Worm (Caenorhabditis elegans) whole organism, L4 larva: ENCODE data around the gene cnb-1.
"Not testable (repeated sequence)": the region's sequence is repeated elsewhere in the genome, so short reads cannot be mapped to it uniquely, and the experiment has no call there.

Source experiments
- F10B5.3 ChIP-seq: sonication (generic microtip); optimal IDR thresholded peaks from 2 replicates; lab custom pipeline; 2016; ENCODE audit warnings: mild to moderate bottlenecking, missing genetic modification characterization, missing compliant biosample characterization
- Y48G9A.11 ChIP-seq: fragments of 200-800 bp; sonication (Bioruptor generic); IDR thresholded peaks from 2 replicates; pipeline ENCODE4 v1.3.6; 2022; ENCODE audit warnings: missing genetic modification reagents, missing genetic modification characterization, missing compliant biosample characterization
- Y75B8A.6 ChIP-seq: fragments of 200-800 bp; sonication (Bioruptor generic); IDR thresholded peaks from 2 replicates; pipeline ENCODE4 v1.3.6; 2022; ENCODE audit warnings: missing genetic modification reagents, missing genetic modification characterization, missing compliant biosample characterization
- aha-1 ChIP-seq: fragments of 150-350 bp; peaks from one replicate; lab custom pipeline; 2014; ENCODE audit warnings: missing biosample characterization, missing genetic modification characterization
- ceh-32 ChIP-seq: sonication (generic microtip); optimal IDR thresholded peaks from 2 replicates; lab custom pipeline; 2016; ENCODE audit warnings: mild to moderate bottlenecking, missing genetic modification characterization, missing compliant biosample characterization; ENCODE audit not compliant: poor library complexity
- daf-19 ChIP-seq: fragments of 200-800 bp; sonication (Bioruptor generic); conservative IDR thresholded peaks from 2 replicates; pipeline ENCODE4 v1.3.6; 2022; ENCODE audit warnings: missing genetic modification characterization, missing compliant biosample characterization
- dpl-1 ChIP-seq: fragments of 150-350 bp; optimal IDR thresholded peaks from 2 replicates; lab custom pipeline; 2014; ENCODE audit warnings: missing biosample characterization, missing genetic modification reagents, missing genetic modification characterization
- duxl-1 ChIP-seq: sonication (generic microtip); optimal IDR thresholded peaks from 2 replicates; lab custom pipeline; 2016; ENCODE audit warnings: mild to moderate bottlenecking, missing genetic modification characterization, moderate library complexity, missing compliant biosample characterization; ENCODE audit not compliant: poor library complexity
- fkh-10 ChIP-seq: fragments of 150-350 bp; optimal IDR thresholded peaks from 2 replicates; lab custom pipeline; 2014; ENCODE audit warnings: missing biosample characterization, missing genetic modification reagents, missing genetic modification characterization
- fos-1 ChIP-seq: fragments of 150-350 bp; optimal IDR thresholded peaks from 2 replicates; lab custom pipeline; 2014; ENCODE audit warnings: missing biosample characterization, missing genetic modification characterization
- hif-1 ChIP-seq, 2 experiments: sonication (generic microtip); optimal IDR thresholded peaks; 2 replicates each; lab custom pipeline; 2016 to 2017; ENCODE audit warnings: missing compliant biosample characterization in 2 of 2, missing genetic modification characterization in 2 of 2, missing genetic modification reagents in 2 of 2, missing genotype in 2 of 2, mild to moderate bottlenecking in 1 of 2
- lim-7 ChIP-seq: fragments of 200-800 bp; sonication (Bioruptor generic); IDR thresholded peaks from 2 replicates; pipeline ENCODE4 v1.3.6; 2022; ENCODE audit warnings: missing genetic modification characterization, missing compliant biosample characterization
- lin-13 ChIP-seq: fragments of 150-350 bp; optimal IDR thresholded peaks from 2 replicates; lab custom pipeline; 2014; ENCODE audit warnings: missing biosample characterization, missing genetic modification reagents, missing genetic modification characterization
- lin-38 ChIP-seq: fragments of 200-800 bp; sonication (Bioruptor generic); IDR thresholded peaks from 2 replicates; pipeline ENCODE4 v1.3.6; 2022; ENCODE audit warnings: missing genetic modification reagents, missing genetic modification characterization, missing compliant biosample characterization
- nhr-11 ChIP-seq: fragments of 150-350 bp; optimal IDR thresholded peaks from 2 replicates; lab custom pipeline; 2014; ENCODE audit warnings: missing biosample characterization, missing genetic modification characterization
- nhr-111 ChIP-seq: fragments of 200-800 bp; sonication (Bioruptor generic); optimal IDR thresholded peaks from 2 replicates; lab custom pipeline; 2018; ENCODE audit warnings: mild to moderate bottlenecking, missing genetic modification characterization, missing compliant biosample characterization
- nhr-237 ChIP-seq: sonication (generic microtip); optimal IDR thresholded peaks from 2 replicates; lab custom pipeline; 2017; ENCODE audit warnings: missing biosample characterization, missing genetic modification characterization
- nhr-28 ChIP-seq: fragments of 150-350 bp; optimal IDR thresholded peaks from 2 replicates; lab custom pipeline; 2014; ENCODE audit warnings: missing biosample characterization, missing genetic modification characterization
- nhr-77 ChIP-seq: fragments of 150-350 bp; optimal IDR thresholded peaks from 2 replicates; lab custom pipeline; 2014; ENCODE audit warnings: missing biosample characterization, missing genetic modification characterization
- pqm-1 ChIP-seq: sonication (generic microtip); optimal IDR thresholded peaks from 2 replicates; lab custom pipeline; 2017; ENCODE audit warnings: missing biosample characterization, missing genetic modification characterization
- rbr-2 ChIP-seq: sonication (generic microtip); optimal IDR thresholded peaks from 2 replicates; lab custom pipeline; 2016; ENCODE audit warnings: missing genotype, missing genetic modification characterization, missing compliant biosample characterization
- set-16 ChIP-seq: fragments of 200-800 bp; sonication (Bioruptor generic); IDR thresholded peaks from 2 replicates; pipeline ENCODE4 v1.3.6; 2022; ENCODE audit warnings: missing genetic modification reagents, missing genetic modification characterization, missing compliant biosample characterization
- snpc-4 ChIP-seq: fragments of 150-350 bp; optimal IDR thresholded peaks from 2 replicates; lab custom pipeline; 2014; ENCODE audit warnings: missing biosample characterization, missing genetic modification characterization
- spr-3 ChIP-seq: fragments of 200-800 bp; sonication (Bioruptor generic); optimal IDR thresholded peaks from 2 replicates; lab custom pipeline; 2018; ENCODE audit warnings: mild to moderate bottlenecking, missing genetic modification characterization, missing compliant biosample characterization
- vab-7 ChIP-seq: fragments of 200-800 bp; sonication (Bioruptor generic); IDR thresholded peaks from 2 replicates; pipeline ENCODE4 v1.3.6; 2022; ENCODE audit warnings: missing genetic modification reagents, missing genetic modification characterization, missing compliant biosample characterization
- zfp-3 ChIP-seq: fragments of 200-800 bp; sonication (Bioruptor generic); conservative IDR thresholded peaks from 2 replicates; pipeline ENCODE4 v1.3.6; 2022; ENCODE audit warnings: missing genetic modification reagents, missing genetic modification characterization, missing compliant biosample characterization
- zip-11 ChIP-seq: fragments of 200-800 bp; sonication (Bioruptor generic); IDR thresholded peaks from 2 replicates; pipeline ENCODE4 v1.3.6; 2022; ENCODE audit warnings: missing genetic modification characterization, missing compliant biosample characterization

The cnb-1 gene

DNA sequence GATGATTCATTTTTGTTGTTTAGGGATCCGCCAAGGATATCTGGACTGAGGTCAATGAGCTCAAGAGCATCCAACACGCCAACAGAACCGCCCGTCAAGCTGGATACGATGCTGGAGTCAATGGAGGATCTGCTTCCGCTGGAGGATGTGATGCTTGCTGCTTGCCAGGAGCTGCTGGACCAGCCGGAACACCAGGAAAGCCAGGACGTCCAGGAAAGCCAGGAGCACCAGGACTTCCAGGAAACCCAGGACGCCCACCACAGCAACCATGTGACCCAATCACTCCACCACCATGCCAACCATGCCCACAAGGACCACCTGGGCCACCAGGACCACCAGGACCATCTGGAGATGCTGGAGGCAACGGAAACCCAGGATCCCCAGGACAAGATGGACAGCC lies 10.0 kb downstream of the cnb-1 start:
- peak; percentile 79 for TF ChIP-seq set-16 (GFP tag; lab: Robert Waterston, UW)

DNA sequence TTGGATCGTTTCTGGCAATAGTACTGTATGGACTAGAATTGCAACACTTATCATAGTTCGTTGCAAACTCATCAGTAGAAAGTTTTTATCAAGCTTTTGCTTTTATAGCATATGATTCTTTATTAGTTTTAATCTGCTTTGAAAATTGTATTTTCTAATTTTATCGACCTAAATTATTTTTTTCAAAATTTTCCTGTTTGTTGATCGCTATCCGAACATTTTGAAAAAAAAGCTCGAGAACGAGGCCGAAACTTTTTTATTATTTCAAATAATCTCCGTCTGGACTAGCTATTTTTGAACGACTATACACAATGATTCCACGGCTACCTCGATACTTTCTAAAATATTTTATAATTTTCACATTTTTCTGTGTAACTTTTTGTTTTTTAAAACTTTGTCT lies 10.9 kb downstream of the cnb-1 start, which contains the start of gene F55C10.4:
Gene F55C10.4, plus strand, starts transcription at position 301 of the 400 bp plus-strand sequence.
- no peak for TF ChIP-seq nhr-77 (tag; lab: Kevin White, UChicago)
- no peak for TF ChIP-seq hif-1 (tag; optimal IDR thresholded peaks at IDR 0.05; lab: Kevin White, UChicago)
- TF ChIP-seq ceh-32, result no peak
- no peak for TF ChIP-seq nhr-237 (tag; lab: Kevin White, UChicago)
- no peak for TF ChIP-seq fkh-10 (GFP tag; lab: Kevin White, UChicago)
- TF ChIP-seq lin-38 (GFP tag; lab: Robert Waterston, UW), result no peak

DNA sequence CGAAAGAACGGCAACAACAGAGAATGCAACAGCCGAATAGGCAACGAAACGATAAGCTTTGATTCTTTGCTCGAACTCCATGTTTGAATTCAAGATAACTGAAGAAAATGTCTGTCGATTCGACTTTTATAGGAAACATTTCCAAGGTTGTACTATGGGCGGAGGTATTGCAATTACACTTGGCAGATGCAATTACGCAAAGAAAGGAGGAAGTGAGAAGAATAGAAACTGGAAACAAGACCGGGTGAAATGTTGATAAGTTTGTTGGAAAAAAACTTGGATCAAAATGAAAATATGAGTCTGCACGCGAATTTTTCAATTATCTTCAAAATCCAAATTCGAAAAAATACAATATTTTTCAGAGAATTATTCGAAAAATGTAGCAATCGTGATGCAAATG lies 14.2 kb downstream of the cnb-1 start, which contains the start of gene col-155:
Gene col-155, minus strand, starts transcription at position 101 of the 400 bp plus-strand sequence.
- TF ChIP-seq dpl-1 (GFP tag; lab: Kevin White, UChicago) (no peak), lim-7 (GFP tag; lab: Robert Waterston, UW) (no peak), nhr-77 (tag; lab: Kevin White, UChicago) (no peak), nhr-11 (tag; lab: Kevin White, UChicago) (no peak), Y75B8A.6 (GFP tag; lab: Robert Waterston, UW) (no peak), lin-13 (no peak), daf-19 (GFP tag; lab: Robert Waterston, UW) (no peak), nhr-28 (tag; lab: Kevin White, UChicago) (no peak)

DNA sequence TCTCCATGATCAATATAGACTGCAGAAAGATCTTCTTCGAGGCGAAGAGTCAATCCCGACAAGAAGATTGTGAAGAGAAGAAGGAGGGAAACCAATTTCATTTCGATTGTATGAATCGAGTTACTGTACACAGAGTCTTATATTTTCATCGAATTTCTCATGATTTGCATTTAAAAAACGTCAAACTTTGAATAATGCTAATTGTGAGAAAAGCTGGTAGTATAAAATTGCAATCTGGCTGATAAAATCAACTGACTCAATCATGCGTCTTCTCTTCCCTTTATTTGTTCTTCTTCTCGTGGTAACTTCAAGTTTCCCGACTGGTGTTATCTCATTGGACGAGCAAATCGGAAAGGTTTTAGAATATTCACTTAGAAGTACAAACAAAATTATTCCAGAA lies 14.9 kb downstream of the cnb-1 start, which contains the start of the genes K03B8.11 and K03B8.14:
Gene K03B8.11, minus strand, starts transcription at position 101 of the 400 bp plus-strand sequence.
Gene K03B8.14, plus strand, starts transcription at position 110 of the 400 bp plus-strand sequence.
- TF ChIP-seq aha-1 (tag; lab: Kevin White, UChicago), result peak; percentile 31
- TF ChIP-seq zip-11 (GFP tag; lab: Robert Waterston, UW), result no peak
- TF ChIP-seq, all 104 proteins: peak for 1

DNA sequence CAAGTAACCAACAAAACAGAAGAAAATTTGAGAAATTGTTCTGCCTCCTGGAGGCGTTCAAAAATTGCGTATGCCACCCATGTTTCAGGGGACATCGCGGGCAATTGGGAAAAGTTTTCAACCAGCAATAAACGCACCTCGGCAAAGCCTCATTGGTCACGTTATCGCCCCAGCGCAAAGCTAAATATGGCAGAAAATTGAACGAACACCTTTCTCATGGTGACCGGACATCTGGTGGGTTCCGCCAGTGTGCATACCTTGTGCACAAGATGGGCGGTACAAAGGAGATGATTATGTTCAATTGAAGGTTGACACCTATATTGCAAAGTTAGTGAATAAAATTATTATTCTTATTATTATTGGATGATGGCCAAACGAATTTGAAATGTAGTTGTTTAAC lies 15.5 kb downstream of the cnb-1 start:
- TF ChIP-seq Y48G9A.11 (GFP tag; lab: Robert Waterston, UW), result 0 out of 2 replicates have a peak, but pooled peaks have one; percentile 36

DNA sequence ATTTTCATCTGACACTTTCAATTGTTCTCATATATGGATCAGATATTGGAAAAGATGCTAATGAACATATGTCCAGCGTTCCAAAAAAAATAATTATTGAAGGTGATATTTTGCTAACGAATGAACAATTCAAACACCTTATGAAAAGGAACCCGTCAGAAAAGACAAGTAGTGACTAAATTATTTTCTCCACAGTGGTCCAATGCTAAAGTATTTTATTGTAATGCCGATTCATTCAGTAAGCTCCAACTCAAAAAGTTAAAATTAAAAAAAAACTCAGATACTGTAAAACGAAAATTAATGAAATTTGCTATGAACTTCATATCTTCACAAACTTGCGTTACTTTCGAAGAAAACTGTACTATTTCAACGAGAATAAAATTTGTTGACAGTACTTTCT lies 16.5 kb downstream of the cnb-1 start, which contains the start of gene nas-16:
Gene nas-16, plus strand, starts transcription at position 301 of the 400 bp plus-strand sequence.
- TF ChIP-seq rbr-2 (no peak), set-16 (GFP tag; lab: Robert Waterston, UW) (no peak), nhr-111 (GFP tag; lab: Kevin White, UChicago) (no peak), vab-7 (GFP tag; lab: Robert Waterston, UW) (no peak), ceh-32 (no peak), duxl-1 (tag; lab: Kevin White, UChicago) (no peak), spr-3 (GFP tag; lab: Kevin White, UChicago) (no peak), fos-1 (tag; lab: Kevin White, UChicago) (no peak), F10B5.3 (tag; lab: Kevin White, UChicago) (no peak), zfp-3 (GFP tag; lab: Robert Waterston, UW) (no peak)
- TF ChIP-seq, all 104 proteins: peak for 0

DNA sequence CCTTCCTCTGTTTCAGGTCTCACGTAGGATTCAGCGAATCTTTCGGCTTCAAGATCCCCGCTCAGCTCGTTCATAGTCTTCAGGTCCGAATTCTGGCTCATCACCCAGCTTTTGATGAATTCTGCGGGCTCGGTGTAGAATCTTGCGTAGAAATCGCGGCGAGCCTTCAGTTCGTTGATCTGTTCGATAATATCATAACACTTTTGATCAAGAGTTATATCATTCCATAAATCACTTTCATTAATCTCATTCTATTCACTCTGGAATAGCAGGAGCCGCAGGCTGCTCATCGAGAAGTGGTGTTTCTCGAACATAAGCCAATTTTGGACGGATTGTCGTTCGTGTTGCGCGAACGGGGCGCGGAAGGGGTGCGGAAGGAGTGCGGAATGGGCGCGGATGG lies 19.5 kb downstream of the cnb-1 start, which contains the start of gene K03B8.4:
Gene K03B8.4, minus strand, starts transcription at position 101 of the 400 bp plus-strand sequence.
- peak; percentile 46; the same call in 1 of the 2 replicates for TF ChIP-seq set-16 (GFP tag; lab: Robert Waterston, UW)

DNA sequence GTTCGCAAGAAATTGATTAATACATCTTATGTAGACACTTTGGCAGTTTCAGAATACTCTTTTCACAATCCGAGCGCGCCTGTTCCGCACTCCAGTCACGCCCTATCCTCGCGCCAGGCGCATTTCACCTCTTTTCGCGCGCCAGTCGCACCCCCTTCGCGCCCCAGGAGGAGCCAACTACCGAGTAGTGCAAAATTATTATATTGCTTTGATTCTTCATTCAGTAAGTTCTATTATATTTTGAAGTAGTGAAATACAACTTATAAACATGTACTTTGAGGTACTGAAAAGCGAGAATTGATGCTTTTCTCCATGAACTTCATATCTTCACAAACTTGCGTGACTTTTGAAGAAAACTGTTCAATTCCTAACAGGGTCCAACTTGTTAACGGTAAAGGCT lies 20.6 kb downstream of the cnb-1 start, which contains the start of gene nas-18:
Gene nas-18, plus strand, starts transcription at position 301 of the 400 bp plus-strand sequence.
- not testable (repeated sequence) for TF ChIP-seq snpc-4 (tag; lab: Kevin White, UChicago); vab-7 (GFP tag; lab: Robert Waterston, UW); pqm-1 (tag; lab: Kevin White, UChicago)
